Worm (Caenorhabditis elegans) whole organism, L2 larva: ENCODE results near the gene ent-7.
A peak's percentile ranks its signal among the peaks of the same experiment; 100 is the strongest.

ENCODE experiments used
- C34F6.9 ChIP-seq: fragments of 150-350 bp; optimal IDR thresholded peaks from 2 replicates; lab custom pipeline; 2014; ENCODE audit warnings: missing biosample characterization, missing genetic modification characterization
- F13H6.1 ChIP-seq: sonication (generic microtip); optimal IDR thresholded peaks from 2 replicates; lab custom pipeline; 2016; ENCODE audit warnings: missing genetic modification characterization, missing compliant biosample characterization
- Y55F3AM.14 ChIP-seq: fragments of 200-800 bp; sonication (Bioruptor generic); optimal IDR thresholded peaks from 2 replicates; lab custom pipeline; 2018; ENCODE audit warnings: mild to moderate bottlenecking, missing genetic modification characterization, missing compliant biosample characterization
- ZK546.5 ChIP-seq: sonication (generic microtip); optimal IDR thresholded peaks from 2 replicates; lab custom pipeline; 2017; ENCODE audit warnings: missing biosample characterization, missing genetic modification characterization
- aly-2 ChIP-seq: fragments of 150-350 bp; optimal IDR thresholded peaks from 2 replicates; lab custom pipeline; 2014; ENCODE audit warnings: missing biosample characterization, missing genetic modification characterization
- ama-1 ChIP-seq: fragments of 150-350 bp; optimal IDR thresholded peaks from 2 replicates; lab custom pipeline; 2018; ENCODE audit warnings: inconsistent platforms
- crh-2 ChIP-seq: sonication (generic microtip); optimal IDR thresholded peaks from 2 replicates; lab custom pipeline; 2017; ENCODE audit warnings: missing biosample characterization, missing genetic modification characterization
- dmd-4 ChIP-seq: sonication (generic microtip); optimal IDR thresholded peaks from 2 replicates; lab custom pipeline; 2017; ENCODE audit warnings: missing biosample characterization, missing genetic modification characterization
- egl-27 ChIP-seq: sonication (generic microtip); optimal IDR thresholded peaks from 3 replicates; lab custom pipeline; 2017; ENCODE audit warnings: missing biosample characterization, missing genetic modification reagents, missing genetic modification characterization
- elt-1 ChIP-seq: fragments of 150-350 bp; optimal IDR thresholded peaks from 2 replicates; lab custom pipeline; 2014; ENCODE audit warnings: missing biosample characterization, missing genetic modification characterization
- elt-3 ChIP-seq: sonication (generic microtip); optimal IDR thresholded peaks from 2 replicates; lab custom pipeline; 2017; ENCODE audit warnings: missing biosample characterization, missing genetic modification characterization
- fos-1 ChIP-seq: fragments of 150-350 bp; optimal IDR thresholded peaks from 2 replicates; lab custom pipeline; 2014; ENCODE audit warnings: missing biosample characterization, missing genetic modification characterization
- gmeb-1 ChIP-seq: fragments of 150-350 bp; optimal IDR thresholded peaks from 2 replicates; lab custom pipeline; 2014; ENCODE audit warnings: missing biosample characterization, missing genetic modification characterization
- lin-11 ChIP-seq: fragments of 150-350 bp; sonication (generic microtip); optimal IDR thresholded peaks from 2 replicates; lab custom pipeline; 2014; ENCODE audit warnings: missing biosample characterization, missing genetic modification characterization, inconsistent platforms, mixed read lengths
- lin-13 ChIP-seq: fragments of 150-350 bp; optimal IDR thresholded peaks from 2 replicates; lab custom pipeline; 2014; ENCODE audit warnings: missing biosample characterization, missing genetic modification reagents, missing genetic modification characterization
- lin-39 ChIP-seq: fragments of 150-350 bp; optimal IDR thresholded peaks from 2 replicates; lab custom pipeline; 2014; ENCODE audit warnings: missing biosample characterization, missing genetic modification reagents, missing genetic modification characterization
- lsy-2 ChIP-seq, 2 experiments: fragments of 150-350 bp in 1 of 2; sonication (generic microtip) in 1 of 2; optimal IDR thresholded peaks; 2 replicates each; lab custom pipeline; 2014 to 2017; ENCODE audit warnings: missing biosample characterization in 2 of 2, missing genetic modification characterization in 2 of 2
- mab-5 ChIP-seq: fragments of 150-350 bp; optimal IDR thresholded peaks from 2 replicates; lab custom pipeline; 2014; ENCODE audit warnings: missing biosample characterization, missing genetic modification characterization
- nhr-10 ChIP-seq: sonication (generic microtip); optimal IDR thresholded peaks from 2 replicates; lab custom pipeline; 2017; ENCODE audit warnings: missing biosample characterization, missing genetic modification characterization
- nhr-12 ChIP-seq: fragments of 150-350 bp; optimal IDR thresholded peaks from 2 replicates; lab custom pipeline; 2014; ENCODE audit warnings: missing biosample characterization, missing genetic modification characterization
- nhr-129 ChIP-seq: fragments of 150-350 bp; optimal IDR thresholded peaks from 2 replicates; lab custom pipeline; 2014; ENCODE audit warnings: missing biosample characterization, missing genetic modification characterization
- nhr-21 ChIP-seq: fragments of 150-350 bp; optimal IDR thresholded peaks from 2 replicates; lab custom pipeline; 2014; ENCODE audit warnings: missing biosample characterization, missing genetic modification characterization
- nhr-237 ChIP-seq: fragments of 150-350 bp; optimal IDR thresholded peaks from 2 replicates; lab custom pipeline; 2014; ENCODE audit warnings: missing biosample characterization, missing genetic modification characterization
- nhr-25 ChIP-seq: fragments of 150-350 bp; sonication (generic microtip); optimal IDR thresholded peaks from 3 replicates; lab custom pipeline; 2014; ENCODE audit warnings: missing biosample characterization, missing genetic modification characterization
- nhr-6 ChIP-seq: fragments of 150-350 bp; optimal IDR thresholded peaks from 2 replicates; lab custom pipeline; 2014; ENCODE audit warnings: missing biosample characterization, missing genetic modification characterization
- nhr-77 ChIP-seq: fragments of 150-350 bp; optimal IDR thresholded peaks from 2 replicates; lab custom pipeline; 2014; ENCODE audit warnings: missing biosample characterization, missing genetic modification characterization
- peb-1 ChIP-seq: fragments of 150-350 bp; optimal IDR thresholded peaks from 2 replicates; lab custom pipeline; 2014; ENCODE audit warnings: missing biosample characterization, missing genetic modification characterization
- skn-1 ChIP-seq: sonication (generic microtip); optimal IDR thresholded peaks from 2 replicates; lab custom pipeline; 2017; ENCODE audit warnings: missing biosample characterization, missing genetic modification characterization
- sma-3 ChIP-seq: sonication (generic microtip); optimal IDR thresholded peaks from 2 replicates; lab custom pipeline; 2016; ENCODE audit warnings: missing genetic modification reagents, missing genetic modification characterization, missing compliant biosample characterization
- sma-9 ChIP-seq, 2 experiments: fragments of 150-350 bp in 1 of 2; sonication (generic microtip) in 1 of 2; optimal IDR thresholded peaks; 2 replicates each; lab custom pipeline; 2014 to 2016; ENCODE audit warnings: missing genetic modification characterization in 2 of 2, mild to moderate bottlenecking in 1 of 2, missing biosample characterization in 1 of 2, missing compliant biosample characterization in 1 of 2, missing genetic modification reagents in 1 of 2, moderate library complexity in 1 of 2
- unc-39 ChIP-seq: fragments of 150-350 bp; optimal IDR thresholded peaks from 2 replicates; lab custom pipeline; 2014; ENCODE audit warnings: missing biosample characterization, missing genetic modification characterization
- unc-55 ChIP-seq: fragments of 150-350 bp; sonication (generic microtip); optimal IDR thresholded peaks from 3 replicates; lab custom pipeline; 2014; ENCODE audit warnings: missing biosample characterization, missing genetic modification reagents, missing genetic modification characterization
- unc-62 ChIP-seq: fragments of 150-350 bp; optimal IDR thresholded peaks from 2 replicates; lab custom pipeline; 2014; ENCODE audit warnings: missing biosample characterization, missing genetic modification reagents, missing genetic modification characterization
- zag-1 ChIP-seq: fragments of 150-350 bp; optimal IDR thresholded peaks from 2 replicates; lab custom pipeline; 2014; ENCODE audit warnings: missing biosample characterization, missing genetic modification characterization
- ztf-1 ChIP-seq: fragments of 200-800 bp; sonication (Bioruptor generic); conservative IDR thresholded peaks from 2 replicates; pipeline ENCODE4 v1.3.6; 2022; ENCODE audit warnings: missing genetic modification characterization, missing compliant biosample characterization
- ztf-11 ChIP-seq: sonication (generic microtip); optimal IDR thresholded peaks from 2 replicates; lab custom pipeline; 2017; ENCODE audit warnings: missing biosample characterization, missing genetic modification characterization
- ztf-4 ChIP-seq: fragments of 150-350 bp; optimal IDR thresholded peaks from 2 replicates; lab custom pipeline; 2014; ENCODE audit warnings: missing biosample characterization, missing genetic modification characterization

ent-7 gene

ce11 chrIV:9994895-9995394 lies 22.1 kb upstream of the ent-7 start, which contains the start of gene uba-1:
TSS of gene uba-1 (minus strand) at chrIV:9994945.
- no peak for TF ChIP-seq unc-39 (tag; lab: Kevin White, UChicago)
- TF ChIP-seq lsy-2 (tag; optimal IDR thresholded peaks at IDR 0.05; lab: Kevin White, UChicago) = peak in 1 of 2 experiments; percentile 50
- TF ChIP-seq ZK546.5 (tag; lab: Kevin White, UChicago) = no peak
- no peak for TF ChIP-seq ztf-11
- no peak for TF ChIP-seq lin-39 (tag; lab: Kevin White, UChicago)
- TF ChIP-seq crh-2 (tag; lab: Kevin White, UChicago) = peak; percentile 86
- TF ChIP-seq F13H6.1 (tag; lab: Kevin White, UChicago) = peak; percentile 13
- TF ChIP-seq lin-11 (tag; lab: Kevin White, UChicago) = no peak
- TF ChIP-seq elt-3 (tag; lab: Kevin White, UChicago) = no peak
- TF ChIP-seq gmeb-1 (tag; lab: Kevin White, UChicago) = peak; percentile 5
- TF ChIP-seq nhr-10 (tag; lab: Kevin White, UChicago) = no peak
- peak; percentile 55 for TF ChIP-seq unc-55
- no peak for TF ChIP-seq nhr-77 (tag; lab: Kevin White, UChicago)
- TF ChIP-seq unc-62 = no peak
- TF ChIP-seq sma-3 (GFP tag; lab: Kevin White, UChicago) = peak; percentile 41
- peak; percentile 67 for TF ChIP-seq nhr-25 (tag; lab: Kevin White, UChicago)
- TF ChIP-seq aly-2 (tag; lab: Kevin White, UChicago) = no peak
- peak; percentile 28 for TF ChIP-seq nhr-21 (tag; lab: Kevin White, UChicago)
- TF ChIP-seq mab-5 = peak; percentile 12
- TF ChIP-seq sma-9 (GFP tag; optimal IDR thresholded peaks at IDR 0.05; lab: Kevin White, UChicago) = no peak
- no peak for TF ChIP-seq sma-9 (tag; optimal IDR thresholded peaks at IDR 0.05; lab: Kevin White, UChicago)
- TF ChIP-seq fos-1 (tag; lab: Kevin White, UChicago) = no peak
- TF ChIP-seq nhr-12 (tag; lab: Kevin White, UChicago) = no peak
- TF ChIP-seq zag-1 (tag; lab: Kevin White, UChicago) = no peak
- peak; percentile 55 for TF ChIP-seq C34F6.9 (tag; lab: Kevin White, UChicago)
- TF ChIP-seq nhr-129 = no peak
- peak; percentile 60 for TF ChIP-seq Y55F3AM.14 (GFP tag; lab: Kevin White, UChicago)
- TF ChIP-seq lin-13 (GFP tag; lab: Kevin White, UChicago) = no peak
- no peak for TF ChIP-seq elt-1 (tag; lab: Kevin White, UChicago)
- TF ChIP-seq ama-1 (lab: Kevin White, UChicago) = peak; percentile 55
- TF ChIP-seq, all 48 proteins: peak for 12

DNA sequence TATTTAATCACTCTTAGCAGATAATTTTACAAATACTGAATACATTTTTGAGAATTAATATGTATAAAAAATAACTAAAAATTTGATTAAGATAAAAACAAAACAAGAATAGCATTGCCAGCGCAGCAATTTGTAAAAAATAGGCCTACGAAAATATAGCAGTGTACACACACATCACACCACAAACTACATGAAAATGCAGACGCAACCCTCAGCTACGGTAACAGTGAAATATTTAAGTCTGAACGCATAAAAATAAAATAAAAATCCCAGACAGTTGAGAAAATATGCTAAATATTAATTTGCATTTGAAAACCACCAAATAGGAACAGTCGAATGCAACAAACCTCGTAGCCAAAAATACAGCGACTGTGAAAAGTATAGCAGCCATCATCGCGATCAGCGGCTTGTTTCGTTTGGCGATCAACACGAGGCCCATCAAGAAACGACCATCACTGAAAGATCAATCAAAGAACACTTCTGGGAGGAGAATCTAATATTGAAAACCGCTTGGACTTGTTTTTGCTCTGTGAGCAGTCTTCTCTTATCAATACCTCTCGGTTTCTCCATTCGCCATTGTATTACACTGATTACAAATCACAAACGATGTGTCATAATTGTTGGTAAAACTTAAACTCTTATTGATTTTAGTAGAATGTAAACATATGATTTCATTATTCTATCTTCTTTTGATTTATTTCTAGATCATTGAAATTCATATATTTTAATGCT lies 18.4 kb upstream of the ent-7 start, which contains the start of gene pyp-1:
Gene pyp-1 (minus strand): TSS at position 439 of the 732 bp plus-strand sequence.
- TF ChIP-seq sma-9 (GFP tag; optimal IDR thresholded peaks at IDR 0.05; lab: Kevin White, UChicago) (peak; percentile 22), sma-9 (tag; optimal IDR thresholded peaks at IDR 0.05; lab: Kevin White, UChicago) (no peak), ztf-11 (no peak), unc-55 (peak; percentile 34), fos-1 (tag; lab: Kevin White, UChicago) (peak; percentile 56), nhr-237 (tag; lab: Kevin White, UChicago) (no peak), lsy-2 (tag; optimal IDR thresholded peaks at IDR 0.05; lab: Kevin White, UChicago) (peak in 1 of 2 experiments; percentile 69), ztf-4 (tag; lab: Kevin White, UChicago) (no peak), elt-3 (tag; lab: Kevin White, UChicago) (no peak), Y55F3AM.14 (GFP tag; lab: Kevin White, UChicago) (no peak), unc-39 (tag; lab: Kevin White, UChicago) (no peak), nhr-77 (tag; lab: Kevin White, UChicago) (no peak), ama-1 (lab: Kevin White, UChicago) (peak; percentile 33)

DNA sequence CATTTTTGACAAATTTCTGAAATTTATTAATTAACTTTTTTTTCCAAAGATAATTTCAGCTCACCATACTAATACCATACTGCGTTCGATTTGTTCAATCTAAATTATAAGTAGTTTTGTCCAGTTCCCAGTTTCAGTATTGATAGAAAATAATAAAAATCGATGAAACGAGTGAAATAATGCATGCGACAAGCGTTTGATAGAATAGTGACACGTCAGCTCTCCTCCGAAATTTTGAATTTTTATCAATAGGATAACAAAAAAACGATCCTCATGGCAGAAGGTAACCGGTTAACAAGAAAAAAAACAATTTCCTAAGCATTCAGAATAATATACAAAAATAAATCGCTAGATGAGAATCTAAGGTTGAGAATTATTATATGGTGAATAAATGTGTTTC lies 15.3 kb upstream of the ent-7 start, which contains the start of gene C47E12.3:
Gene C47E12.3 (minus strand): TSS at position 101 of the 400 bp plus-strand sequence.
- TF ChIP-seq nhr-77 (tag; lab: Kevin White, UChicago) (no peak), nhr-10 (tag; lab: Kevin White, UChicago) (no peak), skn-1 (no peak), nhr-12 (tag; lab: Kevin White, UChicago) (no peak), nhr-21 (tag; lab: Kevin White, UChicago) (no peak), ztf-11 (no peak), nhr-6 (tag; lab: Kevin White, UChicago) (no peak), mab-5 (no peak), sma-9 (GFP tag; optimal IDR thresholded peaks at IDR 0.05; lab: Kevin White, UChicago) (no peak), sma-9 (tag; optimal IDR thresholded peaks at IDR 0.05; lab: Kevin White, UChicago) (no peak), unc-62 (no peak), ztf-1 (GFP tag; lab: Robert Waterston, UW) (no peak), fos-1 (tag; lab: Kevin White, UChicago) (no peak), dmd-4 (tag; lab: Kevin White, UChicago) (no peak), peb-1 (tag; lab: Kevin White, UChicago) (no peak), egl-27 (tag; lab: Kevin White, UChicago) (no peak)
